Worm (Caenorhabditis elegans): Measurements from ENCODE around the gene sru-20.

Gene sru-20

DNA sequence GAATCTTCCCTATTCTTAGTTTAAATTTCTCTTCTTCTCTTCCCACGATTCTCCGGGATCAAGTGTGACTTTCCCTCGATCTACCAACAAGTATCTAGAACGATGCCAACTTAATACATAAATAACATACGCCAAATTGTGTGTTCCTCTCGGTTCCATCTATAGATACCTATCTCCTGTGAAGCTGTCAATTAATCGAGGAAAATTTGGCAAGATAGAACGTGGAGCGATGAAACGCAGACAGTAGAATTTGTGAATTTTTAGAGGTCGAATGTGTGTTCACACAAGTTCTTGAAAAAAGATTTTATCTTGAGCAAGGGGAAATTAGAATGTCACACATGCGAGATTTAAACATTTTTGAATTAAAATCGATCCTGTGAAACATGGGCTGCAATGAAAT lies 36.2 kb downstream of the sru-20 start:
- TF ChIP-seq sox-4 (tag; optimal IDR thresholded peaks at IDR 0.05) (no peak), elt-2 (tag; optimal IDR thresholded peaks at IDR 0.05) (no peak), K09A11.1 (tag; optimal IDR thresholded peaks at IDR 0.05; ENCODE audit: insufficient read depth) (no peak), ztf-16 (tag; optimal IDR thresholded peaks at IDR 0.05) (no peak), sdc-2 (tag; optimal IDR thresholded peaks at IDR 0.05) (no peak), ahr-1 (tag; optimal IDR thresholded peaks at IDR 0.05) (no peak), rnt-1 (tag; optimal IDR thresholded peaks at IDR 0.05) (no peak), hlh-15 (tag; optimal IDR thresholded peaks at IDR 0.05) (no peak), ceh-14 (tag; optimal IDR thresholded peaks at IDR 0.05) (no peak)

- no peak for TF ChIP-seq F13H6.1 (tag; optimal IDR thresholded peaks at IDR 0.05)
- TF ChIP-seq sox-4 (tag; optimal IDR thresholded peaks at IDR 0.05): no peak
- TF ChIP-seq hlh-30 (tag; optimal IDR thresholded peaks at IDR 0.05; ENCODE audit: insufficient read depth): no peak
- no peak for TF ChIP-seq dve-1 (tag; optimal IDR thresholded peaks at IDR 0.05)
Measured at ce11 chrIV:12536358-12536757, 41.1 kb downstream of the sru-20 start.

DNA sequence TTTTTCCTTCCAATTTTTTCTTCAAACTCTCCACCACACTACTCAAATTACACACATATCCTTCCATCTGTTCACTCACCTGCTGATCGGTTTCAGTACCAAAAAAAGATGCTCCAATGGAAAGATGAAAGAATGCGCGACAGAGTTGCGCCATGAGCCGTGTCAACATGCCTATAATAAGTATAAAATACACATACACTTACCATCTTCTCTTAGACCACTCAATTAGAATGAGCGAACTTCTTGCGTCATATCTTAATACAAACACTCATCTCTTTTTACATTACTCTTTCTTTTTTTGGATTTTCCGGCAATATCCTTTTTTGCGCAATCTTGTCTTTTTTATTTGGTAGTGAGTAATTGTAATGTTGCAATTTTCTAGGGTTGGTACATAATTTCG lies 42.4 kb downstream of the sru-20 start:
- TF ChIP-seq tbx-2 (tag; optimal IDR thresholded peaks at IDR 0.05): no peak
- TF ChIP-seq K09A11.1 (tag; optimal IDR thresholded peaks at IDR 0.05; ENCODE audit: insufficient read depth): no peak
- no peak for TF ChIP-seq C38D4.7 (GFP tag; optimal IDR thresholded peaks at IDR 0.05)
- no peak for TF ChIP-seq gmeb-2 (tag; optimal IDR thresholded peaks at IDR 0.05)
- TF ChIP-seq npax-4 (tag; optimal IDR thresholded peaks at IDR 0.05): no peak
- no peak for TF ChIP-seq pros-1 (tag; optimal IDR thresholded peaks at IDR 0.05)
- TF ChIP-seq sox-4 (tag; optimal IDR thresholded peaks at IDR 0.05): no peak

DNA sequence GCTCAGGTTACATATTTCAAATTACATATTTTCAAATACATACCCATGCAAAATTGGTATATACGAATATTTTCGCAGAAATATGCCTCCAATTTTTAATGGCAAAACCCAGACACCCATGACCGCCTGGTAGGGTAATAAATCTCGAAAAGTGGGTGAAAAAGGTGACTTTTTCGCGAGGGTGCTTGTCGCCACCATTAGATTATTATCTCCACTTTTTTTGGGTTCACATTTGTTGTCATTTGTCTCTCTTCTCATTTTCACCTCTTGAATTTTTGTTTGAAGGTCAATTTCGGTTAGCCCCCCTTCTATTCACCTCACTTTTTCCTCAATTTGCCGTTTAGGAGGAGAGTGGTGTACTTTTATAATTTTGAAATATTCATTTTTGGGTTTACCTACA lies 44.9 kb downstream of the sru-20 start:
- no peak for TF ChIP-seq ceh-31 (tag; optimal IDR thresholded peaks at IDR 0.05)
- no peak for TF ChIP-seq nhr-232 (tag; optimal IDR thresholded peaks at IDR 0.05)
- no peak for TF ChIP-seq dmd-4 (tag; optimal IDR thresholded peaks at IDR 0.05; ENCODE audit: borderline replicate concordance)

ce11 chrIV:12542011-12542410 lies 46.7 kb downstream of the sru-20 start, which contains the start of gene ham-1:
ham-1 (plus strand) TSS chrIV:12542183.
- no peak for TF ChIP-seq dmd-4 (tag; optimal IDR thresholded peaks at IDR 0.05; ENCODE audit: borderline replicate concordance)
- TF ChIP-seq lim-6 (tag; optimal IDR thresholded peaks at IDR 0.05): no peak
- no peak for TF ChIP-seq odd-2 (tag; optimal IDR thresholded peaks at IDR 0.05)
- TF ChIP-seq ama-1 (optimal IDR thresholded peaks at IDR 0.05): no peak
- TF ChIP-seq unc-42 (tag; optimal IDR thresholded peaks at IDR 0.05): no peak
- TF ChIP-seq ahr-1 (tag; optimal IDR thresholded peaks at IDR 0.05): no peak
- TF ChIP-seq sox-4 (tag; optimal IDR thresholded peaks at IDR 0.05): no peak
- TF ChIP-seq eyg-1 (tag; optimal IDR thresholded peaks at IDR 0.05): no peak
- TF ChIP-seq T23F11.4 (GFP tag; optimal IDR thresholded peaks at IDR 0.05): no peak
- no peak for TF ChIP-seq ets-4 (tag; optimal IDR thresholded peaks at IDR 0.05)
- no peak for TF ChIP-seq mec-3 (tag; optimal IDR thresholded peaks at IDR 0.05; ENCODE audit: borderline replicate concordance)
- no peak for TF ChIP-seq ceh-30 (tag; optimal IDR thresholded peaks at IDR 0.05)
- no peak for TF ChIP-seq ceh-24 (tag; optimal IDR thresholded peaks at IDR 0.05)

DNA sequence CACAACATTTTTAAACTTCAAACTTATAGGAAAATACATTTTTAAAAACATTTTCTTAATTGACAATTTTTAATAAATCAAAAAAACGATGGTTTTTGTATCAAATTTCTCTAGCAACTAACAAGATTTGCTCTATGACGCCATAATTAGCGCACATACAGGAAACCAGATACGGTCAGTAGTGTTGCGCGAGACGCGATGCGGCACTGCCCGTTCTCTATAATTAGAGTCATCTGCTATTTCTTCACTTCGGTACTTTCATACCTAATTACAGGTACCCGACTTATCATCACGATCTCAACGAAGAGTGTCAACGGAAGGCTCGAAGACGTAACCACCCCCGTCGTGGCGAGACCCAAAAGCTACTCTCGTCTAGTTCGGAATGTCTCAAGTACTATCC lies 49.3 kb downstream of the sru-20 start:
- no peak for TF ChIP-seq nfya-1 (tag; optimal IDR thresholded peaks at IDR 0.05)
- no peak for TF ChIP-seq C08G9.2 (tag; optimal IDR thresholded peaks at IDR 0.05)
- TF ChIP-seq sdc-2 (tag; optimal IDR thresholded peaks at IDR 0.05): no peak
- TF ChIP-seq ceh-18 (tag; optimal IDR thresholded peaks at IDR 0.05): no peak
- TF ChIP-seq eyg-1 (tag; optimal IDR thresholded peaks at IDR 0.05): no peak
- no peak for TF ChIP-seq hlh-13 (GFP tag; optimal IDR thresholded peaks at IDR 0.05)
- TF ChIP-seq ama-1 (optimal IDR thresholded peaks at IDR 0.05): no peak
- TF ChIP-seq ceh-31 (tag; optimal IDR thresholded peaks at IDR 0.05): no peak
- no peak for TF ChIP-seq pros-1 (tag; optimal IDR thresholded peaks at IDR 0.05)
- TF ChIP-seq pha-4 (tag; optimal IDR thresholded peaks at IDR 0.05): no peak
- no peak for TF ChIP-seq K02D7.2 (tag; optimal IDR thresholded peaks at IDR 0.05)
- TF ChIP-seq fkh-10 (GFP tag; optimal IDR thresholded peaks at IDR 0.05): no peak
- TF ChIP-seq ceh-14 (tag; optimal IDR thresholded peaks at IDR 0.05): no peak
- no peak for TF ChIP-seq ttx-3 (tag; optimal IDR thresholded peaks at IDR 0.05)
- TF ChIP-seq elt-4 (tag; optimal IDR thresholded peaks at IDR 0.05): no peak
- no peak for TF ChIP-seq hlh-30 (tag; optimal IDR thresholded peaks at IDR 0.05; ENCODE audit: insufficient read depth)
- TF ChIP-seq ahr-1 (tag; optimal IDR thresholded peaks at IDR 0.05): no peak
- TF ChIP-seq lin-11 (tag; optimal IDR thresholded peaks at IDR 0.05): no peak
- no peak for TF ChIP-seq rnt-1 (tag; optimal IDR thresholded peaks at IDR 0.05)
